Worm (Caenorhabditis elegans) whole organism, L4/young adult: ENCODE data around the gene Y116A8A.6.
"Not testable (repeated sequence)": the region's sequence is repeated elsewhere in the genome, so short reads cannot be mapped to it uniquely, and the experiment has no call there.

Experiments
- W03F9.2 ChIP-seq: fragments of 150-350 bp; optimal IDR thresholded peaks from 2 replicates; lab custom pipeline; 2014; ENCODE audit warnings: missing biosample characterization, missing genetic modification characterization
- dao-5 ChIP-seq: sonication (generic microtip); optimal IDR thresholded peaks from 2 replicates; lab custom pipeline; 2016; ENCODE audit warnings: missing genotype, missing genetic modification characterization, moderate library complexity, missing compliant biosample characterization
- him-1 ChIP-seq: sonication (generic microtip); optimal IDR thresholded peaks from 2 replicates; lab custom pipeline; 2016; ENCODE audit warnings: missing genotype, missing genetic modification reagents, missing genetic modification characterization, missing compliant biosample characterization

Gene Y116A8A.6

DNA sequence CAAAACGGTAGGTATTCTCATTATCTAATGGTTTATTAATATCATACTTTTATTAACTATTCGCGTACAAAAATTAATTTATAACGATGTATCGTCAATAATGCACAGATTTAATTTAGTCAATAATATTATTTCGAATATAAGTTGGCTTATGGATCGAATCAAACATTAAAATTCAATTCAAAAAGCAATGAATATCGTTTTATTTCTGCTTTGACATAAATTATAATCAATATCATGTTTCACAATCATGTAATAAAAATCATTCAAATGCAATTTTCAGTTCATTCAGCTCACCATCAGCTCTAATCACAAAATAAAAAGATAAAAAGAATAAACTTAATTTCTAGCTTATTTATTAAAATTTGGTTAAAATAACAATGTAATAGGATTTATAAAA is at the start of gene Y116A8A.6:
Y116A8A.6 (minus strand) TSS at position 101 of the 400 bp plus-strand sequence.
- TF ChIP-seq dao-5 (no peak), W03F9.2 (tag; lab: Kevin White, UChicago) (no peak), him-1 (tag; lab: Kevin White, UChicago) (no peak)

DNA sequence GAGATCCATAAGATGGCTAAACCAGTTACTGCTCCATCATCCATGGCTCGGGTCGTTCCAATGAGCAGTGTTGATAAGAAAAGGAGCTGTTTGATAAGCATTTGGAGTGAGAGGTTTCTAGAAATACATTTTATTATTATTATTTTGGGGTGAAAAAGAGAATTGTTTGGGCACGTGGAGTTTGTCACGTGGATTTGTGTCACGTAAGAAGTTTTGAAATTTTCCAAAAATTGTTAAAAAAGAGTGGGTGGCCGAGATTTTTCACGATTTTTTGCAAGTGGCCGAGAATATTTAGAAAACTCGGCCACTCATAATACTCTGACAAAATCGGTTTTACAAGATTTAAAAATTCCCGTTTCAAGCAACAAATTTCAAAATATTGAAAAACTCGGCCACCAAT is 40.3 kb upstream of the Y116A8A.6 start, which contains the start of gene T06A10.106:
T06A10.106 (minus strand) TSS at position 101 of the 400 bp plus-strand sequence.
- no peak for TF ChIP-seq dao-5
- no peak for TF ChIP-seq him-1 (tag; lab: Kevin White, UChicago)
- TF ChIP-seq W03F9.2 (tag; lab: Kevin White, UChicago), result no peak

DNA sequence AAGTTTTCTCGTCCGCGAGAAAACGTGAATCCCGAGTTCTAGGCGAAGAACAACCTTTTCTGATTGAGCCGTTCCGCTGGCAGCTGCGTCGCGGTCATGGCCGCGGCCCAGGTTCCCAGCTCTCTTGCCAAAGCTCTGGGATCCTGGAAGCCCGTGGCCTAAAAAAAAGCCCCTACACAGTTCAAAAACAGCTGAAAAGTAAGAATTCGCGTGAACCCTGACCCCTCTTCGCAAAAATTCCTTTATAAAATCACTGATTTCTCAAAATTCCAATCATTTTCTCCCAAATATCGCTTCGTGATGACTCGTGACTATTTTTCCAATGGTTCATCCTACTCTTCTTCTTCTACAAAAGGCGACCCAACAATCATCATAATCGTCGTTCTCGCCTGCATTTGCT is 38.6 kb upstream of the Y116A8A.6 start, which contains the start of gene T06A10.107:
T06A10.107 (plus strand) TSS at position 301 of the 400 bp plus-strand sequence.
- TF ChIP-seq W03F9.2 (tag; lab: Kevin White, UChicago) (no peak), him-1 (tag; lab: Kevin White, UChicago) (no peak), dao-5 (no peak)

DNA sequence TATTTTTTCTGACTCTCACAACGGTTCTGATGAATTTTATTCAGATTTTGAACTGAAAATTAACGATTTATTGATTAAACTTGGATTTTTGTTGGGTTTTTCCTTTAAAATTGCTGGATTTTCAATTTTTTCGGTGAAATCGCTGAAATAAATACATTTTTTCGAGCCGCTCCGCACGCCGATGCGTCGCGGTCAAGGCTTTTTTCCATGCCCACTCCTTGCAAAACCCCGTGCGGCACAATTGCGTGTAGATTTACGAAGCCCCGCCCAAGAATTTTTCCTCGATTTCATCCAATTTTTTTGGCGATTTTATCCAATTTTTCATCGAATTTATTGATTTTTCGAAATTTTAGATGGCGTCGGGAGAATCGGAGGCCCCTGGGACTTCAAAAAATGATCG is 36.9 kb upstream of the Y116A8A.6 start, which contains the start of gene gtsf-1:
gtsf-1 (plus strand) TSS at position 354 of the 400 bp plus-strand sequence.
- TF ChIP-seq dao-5, result no peak
- peak; percentile 61 for TF ChIP-seq W03F9.2 (tag; lab: Kevin White, UChicago)

DNA sequence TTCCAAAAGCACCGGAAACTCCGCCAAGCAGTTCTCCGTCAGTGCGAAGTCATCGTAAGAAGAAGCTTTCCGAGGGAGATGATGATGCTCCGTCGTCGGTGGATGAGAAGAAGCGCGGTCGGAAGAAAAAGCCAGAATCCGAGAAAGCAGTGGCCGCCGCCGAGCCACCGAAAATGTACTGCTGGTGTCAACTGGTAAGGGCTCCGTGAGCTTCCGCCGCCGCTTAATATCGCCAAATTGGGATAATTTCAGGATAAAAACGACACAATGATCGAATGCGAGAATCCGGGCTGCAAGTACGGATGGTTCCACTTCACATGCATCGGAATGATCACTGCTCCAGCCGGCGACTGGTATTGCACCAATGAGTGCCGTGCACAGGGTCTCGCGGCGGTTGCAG is 36.3 kb upstream of the Y116A8A.6 start:
- no peak for TF ChIP-seq W03F9.2 (tag; lab: Kevin White, UChicago)
- TF ChIP-seq dao-5, result no peak
- no peak for TF ChIP-seq him-1 (tag; lab: Kevin White, UChicago)

DNA sequence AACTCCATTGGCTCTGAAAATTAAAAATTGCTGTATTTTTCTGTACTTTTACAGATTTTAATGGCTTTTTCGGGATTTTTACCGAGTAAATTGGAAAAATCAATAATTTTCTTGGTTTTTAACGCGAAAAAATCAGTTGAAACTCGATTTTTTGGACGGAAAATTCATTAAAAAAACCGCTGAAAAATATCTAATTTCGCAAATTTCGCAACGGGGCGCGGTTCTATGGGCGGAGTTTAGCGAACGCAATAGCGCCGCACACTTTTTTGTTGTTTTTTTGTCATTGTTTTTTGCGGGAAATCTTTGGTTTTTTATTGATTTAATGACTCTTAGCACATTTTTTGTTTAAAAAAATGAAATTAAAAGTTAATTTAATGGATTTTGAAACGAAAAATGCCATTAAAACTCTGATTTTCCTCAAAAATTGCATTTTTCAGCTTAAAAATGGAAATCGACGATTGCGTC is 34.9 kb upstream of the Y116A8A.6 start, which contains the start of the genes mel-46 and lsy-13:
mel-46 (minus strand) TSS at position 51 of the 465 bp plus-strand sequence.
lsy-13 (plus strand) TSS at position 440 of the 465 bp plus-strand sequence.
- no peak for TF ChIP-seq dao-5
- peak; percentile 70 for TF ChIP-seq W03F9.2 (tag; lab: Kevin White, UChicago)

DNA sequence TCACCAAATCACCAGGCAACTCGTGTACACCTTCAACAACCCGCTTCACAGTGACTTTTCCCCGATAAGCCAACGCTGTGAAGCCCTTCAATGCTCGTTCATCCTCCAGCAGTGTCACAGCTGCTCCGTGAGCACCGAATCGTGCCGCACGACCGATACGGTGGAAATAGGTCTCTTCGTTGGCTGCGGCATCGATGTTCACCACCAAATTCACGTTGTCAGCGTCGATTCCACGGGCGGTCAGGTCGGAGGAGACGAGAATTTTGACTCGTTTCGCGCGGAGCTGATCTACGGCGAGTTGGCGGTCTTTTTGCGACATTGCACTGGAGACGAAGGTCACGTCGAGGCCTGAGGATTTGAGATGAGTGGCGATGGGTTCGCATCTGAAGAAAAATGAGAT is 32.1 kb upstream of the Y116A8A.6 start:
- no peak for TF ChIP-seq him-1 (tag; lab: Kevin White, UChicago)
- no peak for TF ChIP-seq W03F9.2 (tag; lab: Kevin White, UChicago)
- no peak for TF ChIP-seq dao-5

DNA sequence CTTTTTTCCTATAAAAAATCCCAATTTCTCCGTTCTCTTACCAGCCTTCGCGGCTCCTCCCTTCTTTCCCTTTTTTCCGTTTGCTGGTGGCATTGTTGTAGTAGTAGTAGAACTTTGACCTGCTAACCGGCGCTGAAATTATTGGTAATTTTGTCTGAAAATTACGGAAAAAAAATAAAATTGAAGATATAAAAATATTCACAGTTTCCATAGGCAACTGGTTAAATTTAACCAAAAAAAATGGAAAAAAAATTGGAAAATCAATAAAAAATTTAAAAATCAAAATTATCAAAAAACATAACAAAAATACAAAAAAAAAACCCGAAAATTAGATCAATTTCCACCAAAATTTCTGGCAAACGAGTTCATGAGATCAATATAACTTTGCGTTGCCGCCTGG is 26.2 kb upstream of the Y116A8A.6 start, which contains the start of gene map-2:
map-2 (minus strand) TSS at position 101 of the 400 bp plus-strand sequence.
- TF ChIP-seq W03F9.2 (tag; lab: Kevin White, UChicago) (no peak), him-1 (tag; lab: Kevin White, UChicago) (no peak), dao-5 (no peak)

DNA sequence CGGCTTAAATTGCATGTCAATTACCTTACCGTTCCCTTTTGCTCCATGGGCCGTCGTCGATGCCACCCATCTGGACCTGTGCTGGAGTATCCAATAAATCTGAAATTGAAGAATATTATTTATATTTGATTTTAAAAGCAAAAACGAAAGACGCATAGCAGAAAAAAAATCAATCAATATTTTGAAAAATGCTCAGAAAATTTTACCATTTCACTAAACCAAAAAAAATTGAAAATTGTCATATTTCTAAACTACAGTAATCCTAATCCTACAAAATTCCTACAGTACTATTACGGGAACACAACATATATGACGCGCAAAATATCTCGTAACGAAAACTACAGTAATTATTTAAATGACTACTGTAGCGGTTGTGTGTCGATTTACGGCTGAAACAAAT is 14.3 kb upstream of the Y116A8A.6 start, which contains the start of gene Y116A8A.150:
Y116A8A.150 (minus strand) TSS at position 101 of the 400 bp plus-strand sequence.
- not testable (repeated sequence) for TF ChIP-seq W03F9.2 (tag; lab: Kevin White, UChicago); dao-5; him-1 (tag; lab: Kevin White, UChicago)

DNA sequence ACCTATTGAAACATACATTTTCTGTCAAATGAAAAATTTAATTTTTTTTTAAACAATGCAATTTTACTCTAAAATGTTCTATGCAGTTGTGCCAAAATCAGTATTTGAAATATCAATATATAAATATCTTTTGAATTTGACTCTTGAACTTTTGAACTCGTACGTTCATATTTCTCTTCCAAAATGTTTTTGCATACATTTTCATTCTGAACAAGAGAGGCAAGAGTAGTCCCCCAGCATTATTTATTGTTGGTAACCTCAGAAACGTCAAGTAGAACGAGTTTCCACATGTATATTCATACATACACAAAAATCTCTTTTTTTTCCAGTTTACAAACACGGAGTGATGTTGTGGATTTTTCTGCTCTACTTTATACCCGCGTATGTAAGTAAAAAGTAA is 2.8 kb upstream of the Y116A8A.6 start, which contains the start of gene clec-194:
clec-194 (plus strand) TSS at position 301 of the 400 bp plus-strand sequence.
- TF ChIP-seq W03F9.2 (tag; lab: Kevin White, UChicago) (no peak), him-1 (tag; lab: Kevin White, UChicago) (no peak), dao-5 (no peak)

DNA sequence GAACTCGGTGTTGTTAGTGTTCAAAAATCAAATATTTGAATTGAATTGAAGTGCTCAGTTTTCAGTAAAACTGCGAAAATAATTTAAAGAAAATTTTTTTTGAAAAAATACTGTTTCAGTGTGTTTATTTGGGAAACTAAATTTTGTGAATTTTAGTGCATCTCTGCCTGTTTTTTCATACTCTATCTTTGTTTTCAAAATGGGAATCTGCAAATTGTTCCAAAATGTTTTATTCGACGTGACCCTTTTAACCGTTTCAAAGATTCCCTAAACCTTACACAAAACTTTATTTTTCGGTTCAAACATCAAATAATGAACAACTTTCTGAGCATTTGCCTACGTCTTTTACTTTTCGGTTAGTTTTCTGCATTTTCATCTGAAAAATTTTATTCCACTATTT is 1.3 kb upstream of the Y116A8A.6 start, which contains the start of gene Y116A8A.7:
Y116A8A.7 (plus strand) TSS at position 301 of the 400 bp plus-strand sequence.
- no peak for TF ChIP-seq dao-5
- TF ChIP-seq W03F9.2 (tag; lab: Kevin White, UChicago), result no peak
- TF ChIP-seq him-1 (tag; lab: Kevin White, UChicago), result no peak

DNA sequence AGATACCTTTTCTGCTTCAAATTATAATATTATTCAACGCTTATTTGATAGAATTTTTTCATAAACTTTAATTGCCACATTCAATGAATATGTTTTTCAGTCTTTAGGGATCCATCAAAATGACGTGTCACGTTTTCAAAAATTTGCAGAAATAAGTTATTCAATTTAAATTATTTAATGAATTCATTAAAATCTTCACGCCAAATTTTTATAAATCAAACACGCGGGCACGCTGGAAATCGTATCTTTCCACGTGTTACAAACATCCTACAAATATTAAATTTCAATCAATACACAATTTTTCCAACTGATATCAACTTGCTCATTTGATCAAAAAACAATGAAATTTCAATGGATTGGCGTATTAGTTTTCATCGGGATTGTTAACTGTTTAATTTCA is 6.1 kb downstream of the Y116A8A.6 start, which contains the start of gene Y116A8A.4:
Y116A8A.4 (plus strand) TSS at position 301 of the 400 bp plus-strand sequence.
- TF ChIP-seq dao-5 (no peak), him-1 (tag; lab: Kevin White, UChicago) (no peak), W03F9.2 (tag; lab: Kevin White, UChicago) (no peak)

DNA sequence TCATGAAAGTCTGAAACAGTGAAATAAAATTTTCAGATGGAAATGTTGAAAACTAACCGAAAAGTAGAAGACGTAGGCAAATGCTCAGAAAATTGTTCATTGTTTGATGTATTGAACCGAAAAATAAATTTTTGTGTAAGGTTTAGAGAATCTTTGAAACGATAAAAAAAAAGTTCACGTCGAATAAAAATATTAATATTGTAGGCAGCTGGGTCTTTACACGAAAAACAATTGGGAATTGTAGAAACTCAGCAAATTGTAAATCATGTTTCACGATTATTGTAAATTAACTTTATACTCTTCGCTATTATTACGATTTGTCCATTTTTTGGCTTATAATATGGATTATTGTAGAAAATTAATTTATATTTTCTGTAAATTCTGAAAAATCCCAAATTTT is 14.8 kb downstream of the Y116A8A.6 start, which contains the start of gene Y116A8A.2:
Y116A8A.2 (minus strand) TSS at position 101 of the 400 bp plus-strand sequence.
- TF ChIP-seq him-1 (tag; lab: Kevin White, UChicago) (no peak), W03F9.2 (tag; lab: Kevin White, UChicago) (no peak), dao-5 (no peak)

DNA sequence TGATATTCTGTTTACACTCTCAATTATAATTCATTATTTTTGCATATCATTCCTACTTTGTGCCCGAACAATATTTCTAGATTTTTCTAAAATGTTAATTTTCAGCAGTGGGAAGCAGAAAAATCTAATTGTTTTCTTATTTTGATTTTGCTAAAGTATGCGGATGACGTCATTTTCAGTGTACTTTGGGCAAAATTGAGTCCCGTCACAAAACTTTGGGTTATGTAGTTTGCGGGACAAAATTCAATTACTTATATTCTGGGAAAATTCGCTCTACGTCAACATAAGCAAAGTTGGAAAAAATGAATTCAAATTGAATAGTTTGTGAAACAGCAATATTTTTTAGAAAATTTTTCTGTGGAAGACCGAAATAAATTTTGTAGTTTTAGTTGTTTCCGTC is 16.5 kb downstream of the Y116A8A.6 start:
- no peak for TF ChIP-seq dao-5
- TF ChIP-seq W03F9.2 (tag; lab: Kevin White, UChicago), result no peak
- TF ChIP-seq him-1 (tag; lab: Kevin White, UChicago), result no peak
